Worm (Caenorhabditis elegans): ENCODE results near the gene F19C6.2.
"Not testable (repeated sequence)": the region's sequence is repeated elsewhere in the genome, so short reads cannot be mapped to it uniquely, and the experiment has no call there.

The F19C6.2 gene

ce11 chrX:10000635-10001034 is at the start of gene F19C6.2:
Gene F19C6.2 (plus strand): TSS chrX:10000935.
- TF ChIP-seq egl-27 (tag; optimal IDR thresholded peaks at IDR 0.05) (no peak), ZK546.5 (tag; optimal IDR thresholded peaks at IDR 0.05) (no peak), unc-39 (tag; optimal IDR thresholded peaks at IDR 0.05) (no peak), sma-9 (GFP tag; optimal IDR thresholded peaks at IDR 0.05) (no peak), sma-9 (tag; optimal IDR thresholded peaks at IDR 0.05) (no peak), blmp-1 (tag; optimal IDR thresholded peaks at IDR 0.05; ENCODE audit: insufficient read depth) (no peak), nhr-11 (tag; optimal IDR thresholded peaks at IDR 0.05) (no peak), lin-11 (tag; optimal IDR thresholded peaks at IDR 0.05) (no peak), R02D3.7 (tag; optimal IDR thresholded peaks at IDR 0.05) (no peak), mab-5 (tag; optimal IDR thresholded peaks at IDR 0.05) (no peak), mdl-1 (tag; optimal IDR thresholded peaks at IDR 0.05) (no peak), lsy-2 (tag; optimal IDR thresholded peaks at IDR 0.05) (no peak), snpc-4 (tag; optimal IDR thresholded peaks at IDR 0.05) (no peak), nhr-10 (tag; optimal IDR thresholded peaks at IDR 0.05) (no peak), nhr-21 (tag; optimal IDR thresholded peaks at IDR 0.05) (no peak), peb-1 (tag; optimal IDR thresholded peaks at IDR 0.05) (no peak), nhr-23 (tag; optimal IDR thresholded peaks at IDR 0.05) (no peak), nhr-129 (tag; optimal IDR thresholded peaks at IDR 0.05) (no peak), lin-13 (GFP tag; optimal IDR thresholded peaks at IDR 0.05) (no peak), ztf-11 (tag; optimal IDR thresholded peaks at IDR 0.05) (no peak), nhr-237 (tag; optimal IDR thresholded peaks at IDR 0.05) (no peak)

DNA sequence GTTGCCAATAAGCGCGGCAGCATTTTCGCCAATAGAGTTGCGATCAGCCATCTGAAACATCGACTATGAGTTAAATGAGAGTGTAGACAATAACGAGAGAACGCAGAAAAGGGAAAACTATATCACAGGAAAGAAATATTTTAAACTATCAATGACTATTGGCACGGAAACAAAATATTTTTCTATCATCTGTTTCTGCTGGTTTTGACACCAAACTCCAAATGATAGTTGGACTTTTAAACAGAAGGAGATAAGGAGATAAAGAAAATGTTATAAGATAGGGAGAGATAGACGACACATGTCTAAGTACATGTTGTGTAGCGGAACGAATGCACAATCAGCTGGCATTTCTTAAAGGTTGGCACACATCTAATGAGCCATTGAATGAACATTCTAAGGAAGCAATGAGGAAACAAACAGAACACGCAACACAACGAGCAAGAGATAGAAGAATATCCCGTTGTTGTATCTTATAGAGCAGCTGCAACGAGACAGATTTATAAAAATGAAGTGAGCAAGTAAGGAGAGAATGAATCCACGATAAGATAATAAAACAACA is 46.2 kb upstream of the F19C6.2 start, which contains the start of gene cysl-1:
Gene cysl-1, minus strand, starts transcription at position 51 of the 559 bp plus-strand sequence.
- TF ChIP-seq unc-62 (GFP tag; optimal IDR thresholded peaks at IDR 0.05) (no peak), sma-9 (GFP tag; optimal IDR thresholded peaks at IDR 0.05) (peak; percentile 84), sma-9 (tag; optimal IDR thresholded peaks at IDR 0.05) (no peak), dmd-4 (tag; optimal IDR thresholded peaks at IDR 0.05) (no peak), C34F6.9 (tag; optimal IDR thresholded peaks at IDR 0.05) (no peak), F13H6.1 (tag; optimal IDR thresholded peaks at IDR 0.05) (peak; percentile 56), ztf-4 (tag; optimal IDR thresholded peaks at IDR 0.05) (peak; percentile 50), lsy-2 (tag; optimal IDR thresholded peaks at IDR 0.05) (peak in 1 of 2 experiments; percentile 7), peb-1 (tag; optimal IDR thresholded peaks at IDR 0.05) (no peak)

ce11 chrX:9956052-9956451 is 44.7 kb upstream of the F19C6.2 start:
- TF ChIP-seq aly-2 (tag; optimal IDR thresholded peaks at IDR 0.05) (no peak), peb-1 (tag; optimal IDR thresholded peaks at IDR 0.05) (no peak), nhr-21 (tag; optimal IDR thresholded peaks at IDR 0.05) (no peak), nhr-12 (tag; optimal IDR thresholded peaks at IDR 0.05) (no peak), nhr-6 (tag; optimal IDR thresholded peaks at IDR 0.05) (no peak), ama-1 (optimal IDR thresholded peaks at IDR 0.05) (no peak), fos-1 (tag; optimal IDR thresholded peaks at IDR 0.05) (no peak), lsy-2 (tag; optimal IDR thresholded peaks at IDR 0.05) (no peak)

- TF ChIP-seq C34F6.9 (tag; optimal IDR thresholded peaks at IDR 0.05) (peak; percentile 42), sma-9 (GFP tag; optimal IDR thresholded peaks at IDR 0.05) (peak; percentile 39), unc-55 (GFP tag; optimal IDR thresholded peaks at IDR 0.05) (peak; percentile 36), lsy-2 (tag; optimal IDR thresholded peaks at IDR 0.05) (peak in 1 of 2 experiments; percentile 3), mdl-1 (tag; optimal IDR thresholded peaks at IDR 0.05) (peak; percentile 22 to 23)
- TF ChIP-seq sma-9 (tag; optimal IDR thresholded peaks at IDR 0.05): not testable (repeated sequence)
Measured at ce11 chrX:9956537-9956936, 44.2 kb upstream of the F19C6.2 start.

DNA sequence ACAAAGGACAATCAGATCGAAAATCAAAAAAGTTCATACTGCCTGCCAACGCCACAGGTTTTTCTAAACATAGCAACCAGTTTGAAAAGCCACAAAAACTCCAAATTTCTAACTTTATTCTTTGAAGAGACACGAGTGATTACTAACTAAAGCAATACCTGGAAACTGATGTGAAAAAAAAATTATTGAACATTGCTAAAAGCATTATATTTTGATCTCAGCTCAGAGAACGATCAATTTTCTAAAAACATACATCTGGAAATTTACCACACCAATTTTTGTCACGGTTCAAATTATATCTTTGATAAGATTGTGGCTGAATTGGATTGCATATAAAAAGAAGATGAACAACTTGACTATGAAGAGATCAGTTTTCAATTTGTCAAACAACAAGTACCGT is 43.3 kb upstream of the F19C6.2 start:
- TF ChIP-seq mdl-1 (tag; optimal IDR thresholded peaks at IDR 0.05) (no peak), blmp-1 (tag; optimal IDR thresholded peaks at IDR 0.05; ENCODE audit: insufficient read depth) (no peak), sma-9 (GFP tag; optimal IDR thresholded peaks at IDR 0.05) (no peak), sma-9 (tag; optimal IDR thresholded peaks at IDR 0.05) (no peak), dmd-4 (tag; optimal IDR thresholded peaks at IDR 0.05) (no peak), skn-1 (tag; optimal IDR thresholded peaks at IDR 0.05) (no peak), egl-27 (tag; optimal IDR thresholded peaks at IDR 0.05) (no peak), unc-55 (GFP tag; optimal IDR thresholded peaks at IDR 0.05) (no peak), nhr-6 (tag; optimal IDR thresholded peaks at IDR 0.05) (no peak), nhr-129 (tag; optimal IDR thresholded peaks at IDR 0.05) (no peak), elt-1 (tag; optimal IDR thresholded peaks at IDR 0.05) (no peak), aly-2 (tag; optimal IDR thresholded peaks at IDR 0.05) (no peak), nhr-21 (tag; optimal IDR thresholded peaks at IDR 0.05) (no peak), crh-2 (tag; optimal IDR thresholded peaks at IDR 0.05) (no peak), R02D3.7 (tag; optimal IDR thresholded peaks at IDR 0.05) (no peak), lin-11 (tag; optimal IDR thresholded peaks at IDR 0.05) (no peak), ceh-16 (tag; optimal IDR thresholded peaks at IDR 0.05) (no peak), C34F6.9 (tag; optimal IDR thresholded peaks at IDR 0.05) (no peak), snpc-4 (tag; optimal IDR thresholded peaks at IDR 0.05) (no peak)

All from whole organism, L2 larva.